Fruit fly (Drosophila melanogaster): ENCODE data around the gene trh.

Gene trh

DNA sequence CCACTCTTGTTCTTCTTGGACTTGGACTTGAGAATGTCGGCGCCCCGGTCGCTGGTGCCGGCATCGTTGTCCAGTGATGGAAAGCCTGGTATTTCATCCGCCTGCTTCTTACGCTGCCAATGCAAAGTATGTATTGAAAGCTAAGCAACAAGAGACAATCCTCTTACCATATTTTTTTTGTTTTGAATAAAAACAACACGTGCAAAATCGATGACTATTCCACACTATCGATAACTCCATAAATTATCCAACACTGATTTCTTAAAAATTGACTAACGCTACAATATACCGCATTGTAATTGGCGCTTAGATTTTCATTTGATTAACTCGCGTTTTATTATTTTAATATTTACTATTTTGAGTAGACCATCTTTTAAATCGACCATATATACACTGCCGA lies 67.9 kb downstream of the trh start, which contains the start of gene CG32344 (continued):
- TF ChIP-seq CG8281 (tag; optimal IDR thresholded peaks at IDR 0.05) (no peak), E2f1 (GFP tag; IDR thresholded peaks at IDR 0.05) (no peak), run (tag; optimal IDR thresholded peaks at IDR 0.05) (no peak), klu (GFP tag; IDR thresholded peaks at IDR 0.05) (no peak), mirr (GFP tag; optimal IDR thresholded peaks at IDR 0.05) (no peak), CG5245 (GFP tag; optimal IDR thresholded peaks at IDR 0.05) (no peak), Awh (GFP tag; IDR thresholded peaks at IDR 0.05) (no peak), B-H1 (GFP tag; IDR thresholded peaks at IDR 0.05) (no peak), CG4820 (GFP tag; optimal IDR thresholded peaks at IDR 0.05) (no peak), nau (GFP tag; optimal IDR thresholded peaks at IDR 0.05) (no peak), CG17568 (GFP tag; optimal IDR thresholded peaks at IDR 0.05) (no peak), CG4617 (GFP tag; optimal IDR thresholded peaks at IDR 0.05; ENCODE audit: borderline replicate concordance) (peak; percentile 44), CkIIα-i1 (GFP tag; IDR thresholded peaks at IDR 0.05) (no peak), fd96Cb (tag; optimal IDR thresholded peaks at IDR 0.05) (no peak), sisA (GFP tag; IDR thresholded peaks at IDR 0.05) (no peak), cwo (GFP tag; optimal IDR thresholded peaks at IDR 0.05) (peak; percentile 78), nerfin-2 (GFP tag; IDR thresholded peaks at IDR 0.05; ENCODE audit: partially characterized antibody) (peak; percentile 12; the same call in 1 of the 2 replicates), cas (GFP tag; IDR thresholded peaks at IDR 0.05) (no peak), wek (GFP tag; optimal IDR thresholded peaks at IDR 0.05) (no peak), croc (GFP tag; conservative IDR thresholded peaks at IDR 0.05) (no peak), repo (GFP tag; optimal IDR thresholded peaks at IDR 0.05) (no peak), lab (GFP tag; optimal IDR thresholded peaks at IDR 0.05) (no peak), Lhr (GFP tag; optimal IDR thresholded peaks at IDR 0.05) (no peak), ase (GFP tag; IDR thresholded peaks at IDR 0.05) (no peak), CG10209 (GFP tag; optimal IDR thresholded peaks at IDR 0.05) (no peak), HLHmδ (GFP tag; optimal IDR thresholded peaks at IDR 0.05) (no peak), CG6791 (GFP tag; IDR thresholded peaks at IDR 0.05; ENCODE audit: partially characterized antibody) (peak; percentile 70), Bteb2 (GFP tag; optimal IDR thresholded peaks at IDR 0.05) (no peak), CG15479 (GFP tag; optimal IDR thresholded peaks at IDR 0.05) (no peak), prd (optimal IDR thresholded peaks at IDR 0.05) (no peak), prd (GFP tag; IDR thresholded peaks at IDR 0.05) (no peak), tgo (GFP tag; IDR thresholded peaks at IDR 0.05) (no peak), vnd (GFP tag; IDR thresholded peaks at IDR 0.05; ENCODE audit: partially characterized antibody) (peak; percentile 34; the same call in 1 of the 3 replicates), gro (GFP tag; optimal IDR thresholded peaks at IDR 0.05) (peak; percentile 12), Dip3 (GFP tag; optimal IDR thresholded peaks at IDR 0.05) (no peak), NK7.1 (GFP tag; optimal IDR thresholded peaks at IDR 0.05) (no peak), HLH54F (GFP tag; optimal IDR thresholded peaks at IDR 0.05) (no peak), crol (GFP tag; IDR thresholded peaks at IDR 0.05) (no peak), tio (GFP tag; optimal IDR thresholded peaks at IDR 0.05) (no peak), zen (tag; optimal IDR thresholded peaks at IDR 0.05) (no peak), sima (GFP tag; optimal IDR thresholded peaks at IDR 0.05) (no peak), CG10267 (tag; optimal IDR thresholded peaks at IDR 0.05) (peak; percentile 96), CG17361 (GFP tag; IDR thresholded peaks at IDR 0.05) (0 out of 3 replicates have a peak, but pooled peaks have one; percentile 24), NfI (GFP tag; optimal IDR thresholded peaks at IDR 0.05) (no peak), ken (GFP tag; IDR thresholded peaks at IDR 0.05) (no peak), Hsf (GFP tag; optimal IDR thresholded peaks at IDR 0.05) (no peak), Rx (GFP tag; IDR thresholded peaks at IDR 0.05) (no peak), CG12391 (tag; optimal IDR thresholded peaks at IDR 0.05) (peak; percentile 5), otp (GFP tag; IDR thresholded peaks at IDR 0.05) (no peak), Oli (tag; optimal IDR thresholded peaks at IDR 0.05) (no peak), tna (GFP tag; IDR thresholded peaks at IDR 0.05; ENCODE audit: partially characterized antibody) (0 out of 2 replicates have a peak, but pooled peaks have one; percentile 35)
